Worm (Caenorhabditis elegans): ENCODE measurements around the gene ZK897.10.

Gene ZK897.10

ce11 chrIV:12795371-12795936 is 30.3 kb downstream of the ZK897.10 start:
- TF ChIP-seq med-1 (GFP tag; optimal IDR thresholded peaks at IDR 0.05; ENCODE audit: insufficient read depth) = no peak
- no peak for TF ChIP-seq ref-1 (GFP tag; conservative IDR thresholded peaks at IDR 0.05)
- TF ChIP-seq T22C8.4 (GFP tag; IDR thresholded peaks at IDR 0.05) = no peak

- TF ChIP-seq cog-1 (tag; optimal IDR thresholded peaks at IDR 0.05) = no peak
- TF ChIP-seq tab-1 (GFP tag; IDR thresholded peaks at IDR 0.05) = no peak
- no peak for TF ChIP-seq klf-2 (GFP tag; conservative IDR thresholded peaks at IDR 0.05)
- no peak for TF ChIP-seq ref-1 (GFP tag; conservative IDR thresholded peaks at IDR 0.05)
- TF ChIP-seq T22C8.4 (GFP tag; IDR thresholded peaks at IDR 0.05) = no peak
- no peak for TF ChIP-seq flt-1 (GFP tag; IDR thresholded peaks at IDR 0.05)
- TF ChIP-seq ztf-23 (GFP tag; IDR thresholded peaks at IDR 0.05) = no peak
Observed at ce11 chrIV:12796811-12797210, 31.7 kb downstream of the ZK897.10 start.

ce11 chrIV:12805595-12805994 is 40.4 kb downstream of the ZK897.10 start, which contains the start of gene F07C6.4:
TSS of gene F07C6.4 (plus strand) at chrIV:12805924.
- TF ChIP-seq tab-1 (GFP tag; IDR thresholded peaks at IDR 0.05) (no peak), ztf-29 (GFP tag; IDR thresholded peaks at IDR 0.05) (no peak), ztf-23 (GFP tag; IDR thresholded peaks at IDR 0.05) (no peak)

ce11 chrIV:12811554-12811953 is 46.4 kb downstream of the ZK897.10 start:
- TF ChIP-seq T22C8.4 (GFP tag; IDR thresholded peaks at IDR 0.05) (no peak), ztf-29 (GFP tag; IDR thresholded peaks at IDR 0.05) (no peak), flt-1 (GFP tag; IDR thresholded peaks at IDR 0.05) (no peak), klf-2 (GFP tag; conservative IDR thresholded peaks at IDR 0.05) (no peak), med-1 (GFP tag; optimal IDR thresholded peaks at IDR 0.05; ENCODE audit: insufficient read depth) (no peak), ref-1 (GFP tag; conservative IDR thresholded peaks at IDR 0.05) (no peak)

ce11 chrIV:12813822-12814221 is 48.7 kb downstream of the ZK897.10 start:
- TF ChIP-seq flt-1 (GFP tag; IDR thresholded peaks at IDR 0.05) (no peak), med-1 (GFP tag; optimal IDR thresholded peaks at IDR 0.05; ENCODE audit: insufficient read depth) (no peak), ref-1 (GFP tag; conservative IDR thresholded peaks at IDR 0.05) (no peak), tab-1 (GFP tag; IDR thresholded peaks at IDR 0.05) (no peak), T22C8.4 (GFP tag; IDR thresholded peaks at IDR 0.05) (no peak), ztf-23 (GFP tag; IDR thresholded peaks at IDR 0.05) (no peak), klf-2 (GFP tag; conservative IDR thresholded peaks at IDR 0.05) (no peak), cog-1 (tag; optimal IDR thresholded peaks at IDR 0.05) (no peak), ztf-29 (GFP tag; IDR thresholded peaks at IDR 0.05) (no peak)
